Worm (Caenorhabditis elegans) whole organism, L1 larva: Measurements from ENCODE around the gene C46F2.1.
A peak's percentile ranks its signal among the peaks of the same experiment; 100 is the strongest.

Experiments
- fkh-4 ChIP-seq: sonication (generic microtip); optimal IDR thresholded peaks from 2 replicates; lab custom pipeline; 2016; ENCODE audit warnings: missing compliant biosample characterization, missing genetic modification characterization, borderline replicate concordance
- fos-1 ChIP-seq: fragments of 150-350 bp; optimal IDR thresholded peaks from 2 replicates; lab custom pipeline; 2014; ENCODE audit warnings: missing biosample characterization, missing genetic modification characterization
- nhr-11 ChIP-seq: fragments of 150-350 bp; optimal IDR thresholded peaks from 2 replicates; lab custom pipeline; 2014; ENCODE audit warnings: missing biosample characterization, missing genetic modification characterization
- nhr-28 ChIP-seq: fragments of 150-350 bp; optimal IDR thresholded peaks from 2 replicates; lab custom pipeline; 2014; ENCODE audit warnings: missing biosample characterization, missing genetic modification characterization
- nhr-77 ChIP-seq: fragments of 150-350 bp; optimal IDR thresholded peaks from 2 replicates; lab custom pipeline; 2014; ENCODE audit warnings: missing biosample characterization, missing genetic modification characterization
- snu-23 ChIP-seq: sonication (generic microtip); optimal IDR thresholded peaks from 2 replicates; lab custom pipeline; 2016; ENCODE audit warnings: missing genetic modification characterization, missing compliant biosample characterization
- ztf-4 ChIP-seq: fragments of 150-350 bp; optimal IDR thresholded peaks from 2 replicates; lab custom pipeline; 2014; ENCODE audit warnings: missing biosample characterization, missing genetic modification characterization

DNA sequence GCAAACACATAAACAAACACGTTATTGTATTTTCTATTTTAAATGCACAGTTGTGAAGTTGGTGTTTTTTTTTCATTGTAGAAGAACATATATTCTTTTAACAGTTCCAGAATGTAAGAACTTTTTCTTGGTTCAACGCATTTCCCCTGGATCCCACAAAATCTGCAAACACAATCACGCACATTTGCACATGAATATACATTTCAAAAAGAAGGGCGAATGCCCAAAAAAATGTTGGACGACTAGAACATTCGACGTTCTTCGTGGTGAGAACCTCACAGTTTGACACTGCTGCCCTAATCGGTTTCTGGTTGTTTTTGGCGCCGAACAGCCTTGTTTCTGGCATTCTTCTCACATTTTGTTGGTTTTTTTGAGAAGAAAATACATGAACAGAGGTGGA, 31.7 kb downstream of the C46F2.1 start:
- TF ChIP-seq fkh-4 (tag; lab: Kevin White, UChicago) = no peak
- TF ChIP-seq nhr-28 (tag; lab: Kevin White, UChicago) = no peak
- TF ChIP-seq nhr-77 (tag; lab: Kevin White, UChicago) = no peak
- TF ChIP-seq ztf-4 (tag; lab: Kevin White, UChicago) = no peak
- TF ChIP-seq nhr-11 (tag; lab: Kevin White, UChicago) = no peak
- TF ChIP-seq fos-1 (tag; lab: Kevin White, UChicago) = no peak
- peak; percentile 51 for TF ChIP-seq snu-23 (GFP tag; lab: Kevin White, UChicago)
